Fruit fly (Drosophila melanogaster) whole organism, pupa: ENCODE measurements around the gene Eig71Ej.
A peak's percentile ranks its signal among the peaks of the same experiment; 100 is the strongest.

Experiments
- CG10348 ChIP-seq: fragments of 200-800 bp; sonication (Bioruptor generic); IDR thresholded peaks from 2 replicates; pipeline ENCODE4 v1.3.6; 2022; ENCODE audit warnings: missing biosample characterization, missing genetic modification characterization
- CG12605 ChIP-seq: fragments of 200-800 bp; sonication (Bioruptor generic); IDR thresholded peaks from 2 replicates; pipeline ENCODE4 v1.3.6; 2022; ENCODE audit warnings: missing biosample characterization, missing genetic modification characterization
- CG13204 ChIP-seq: fragments of 200-800 bp; sonication (Bioruptor generic); optimal IDR thresholded peaks from 2 replicates; lab custom pipeline; 2018; ENCODE audit warnings: missing biosample characterization, mild to moderate bottlenecking, missing genetic modification characterization, moderate library complexity
- CG14655 ChIP-seq: fragments of 200-800 bp; sonication (Bioruptor generic); optimal IDR thresholded peaks from 3 replicates; lab custom pipeline; 2017; ENCODE audit warnings: mild to moderate bottlenecking, missing biosample characterization, missing genetic modification reagents, missing genetic modification characterization
- CG15710 ChIP-seq: fragments of 200-800 bp; sonication (Bioruptor generic); optimal IDR thresholded peaks from 2 replicates; lab custom pipeline; 2018; ENCODE audit warnings: missing biosample characterization, mild to moderate bottlenecking, missing genetic modification characterization, moderate library complexity
- CG17806 ChIP-seq: fragments of 200-800 bp; sonication (Bioruptor generic); optimal IDR thresholded peaks from 2 replicates; lab custom pipeline; 2018; ENCODE audit warnings: missing biosample characterization, mild to moderate bottlenecking, missing genetic modification characterization, moderate library complexity
- CG32121 ChIP-seq: fragments of 200-800 bp; sonication (Bioruptor generic); IDR thresholded peaks from 2 replicates; pipeline ENCODE4 v1.3.6; 2022; ENCODE audit warnings: missing biosample characterization, missing genetic modification characterization
- CG34367 ChIP-seq: fragments of 200-800 bp; sonication (Bioruptor generic); optimal IDR thresholded peaks from 2 replicates; lab custom pipeline; 2018; ENCODE audit warnings: missing biosample characterization, mild to moderate bottlenecking, missing genetic modification characterization
- CG4496 ChIP-seq: fragments of 200-800 bp; sonication (Bioruptor generic); IDR thresholded peaks from 3 replicates; pipeline ENCODE4 v1.3.6; 2022; ENCODE audit warnings: missing biosample characterization, missing genetic modification characterization
- CG8159 ChIP-seq: fragments of 200-800 bp; sonication (Bioruptor generic); optimal IDR thresholded peaks from 3 replicates; lab custom pipeline; 2018; ENCODE audit warnings: missing biosample characterization, mild to moderate bottlenecking, missing genetic modification characterization, moderate library complexity
- CG8301 ChIP-seq: fragments of 200-800 bp; sonication (Bioruptor generic); optimal IDR thresholded peaks from 2 replicates; lab custom pipeline; 2018; ENCODE audit warnings: missing biosample characterization, mild to moderate bottlenecking, missing genetic modification characterization
- CG9948 ChIP-seq: fragments of 200-800 bp; sonication (Bioruptor generic); optimal IDR thresholded peaks from 2 replicates; lab custom pipeline; 2018; ENCODE audit warnings: missing biosample characterization, mild to moderate bottlenecking, missing genetic modification characterization, moderate library complexity
- D1 ChIP-seq: fragments of 200-800 bp; sonication (Bioruptor generic); optimal IDR thresholded peaks from 2 replicates; lab custom pipeline; 2018; ENCODE audit warnings: missing biosample characterization, mild to moderate bottlenecking, missing genetic modification characterization, moderate library complexity
- EcR ChIP-seq: fragments of 200-800 bp; sonication (Bioruptor generic); optimal IDR thresholded peaks from 3 replicates; lab custom pipeline; 2019; ENCODE audit warnings: missing biosample characterization, missing genetic modification characterization, mild to moderate bottlenecking, moderate library complexity, missing genetic modification reagents
- Ets98B ChIP-seq: fragments of 200-800 bp; sonication (Bioruptor generic); IDR thresholded peaks from 2 replicates; pipeline ENCODE4 v1.3.6; 2022; ENCODE audit warnings: missing biosample characterization, missing genetic modification characterization
- Pif1A ChIP-seq: fragments of 200-800 bp; sonication (Bioruptor generic); optimal IDR thresholded peaks from 3 replicates; lab custom pipeline; 2016; ENCODE audit warnings: missing biosample characterization, missing genetic modification characterization
- Pif1B ChIP-seq: fragments of 200-800 bp; sonication (Bioruptor generic); optimal IDR thresholded peaks from 3 replicates; lab custom pipeline; 2016; ENCODE audit warnings: missing biosample characterization, missing genetic modification characterization
- Snoo ChIP-seq: fragments of 200-800 bp; sonication (Bioruptor generic); optimal IDR thresholded peaks from 3 replicates; lab custom pipeline; 2017; ENCODE audit warnings: missing biosample characterization, mild to moderate bottlenecking, missing genetic modification characterization, inconsistent platforms
- fd96Ca ChIP-seq: fragments of 200-800 bp; sonication (Bioruptor generic); IDR thresholded peaks from 3 replicates; pipeline ENCODE4 v1.3.6; 2022; ENCODE audit warnings: missing biosample characterization, missing genetic modification characterization
- gl ChIP-seq: fragments of 200-800 bp; sonication (Bioruptor generic); optimal IDR thresholded peaks from 2 replicates; lab custom pipeline; 2018; ENCODE audit warnings: missing biosample characterization, mild to moderate bottlenecking, missing genetic modification characterization
- rn ChIP-seq: fragments of 200-800 bp; sonication (Bioruptor generic); IDR thresholded peaks from 2 replicates; pipeline ENCODE4 v1.3.6; 2022; ENCODE audit warnings: missing biosample characterization, missing genetic modification characterization

Eig71Ej gene

dm6 chr3L:15695195-15695594, 34.4 kb upstream of the Eig71Ej start:
- TF ChIP-seq CG4496 (0 out of 3 replicates have a peak, but pooled peaks have one; percentile 48), CG32121 (no peak)
- TF ChIP-seq, all 21 proteins: peak for 1

- TF ChIP-seq EcR (no peak), Snoo (tag; lab: Kevin White, UChicago) (no peak), fd96Ca (no peak), CG34367 (tag; lab: Kevin White, UChicago) (no peak), Pif1A (GFP tag; lab: Kevin White, UChicago) (no peak), Ets98B (GFP tag; lab: Robert Waterston, UW) (no peak), CG17806 (tag; lab: Kevin White, UChicago) (no peak), CG4496 (no peak), Pif1B (GFP tag; lab: Kevin White, UChicago) (no peak), CG13204 (GFP tag; lab: Kevin White, UChicago) (no peak), CG14655 (no peak), CG9948 (tag; lab: Kevin White, UChicago) (no peak), CG32121 (no peak), CG12605 (GFP tag; lab: Robert Waterston, UW) (no peak), CG8301 (tag; lab: Kevin White, UChicago) (no peak), rn (no peak), CG8159 (tag; lab: Kevin White, UChicago) (no peak), gl (tag; lab: Kevin White, UChicago) (no peak), CG15710 (tag; lab: Kevin White, UChicago) (no peak), CG10348 (GFP tag; lab: Robert Waterston, UW) (no peak)
Measured at dm6 chr3L:15694406-15694805, 33.6 kb upstream of the Eig71Ej start.

- TF ChIP-seq CG17806 (tag; lab: Kevin White, UChicago) (peak; percentile 32), CG34367 (tag; lab: Kevin White, UChicago) (peak; percentile 9), Ets98B (GFP tag; lab: Robert Waterston, UW) (no peak), D1 (tag; lab: Kevin White, UChicago) (no peak), Pif1B (GFP tag; lab: Kevin White, UChicago) (peak; percentile 25), CG9948 (tag; lab: Kevin White, UChicago) (peak; percentile 48), CG8159 (tag; lab: Kevin White, UChicago) (peak; percentile 59), CG4496 (no peak), rn (no peak), CG32121 (no peak), CG13204 (GFP tag; lab: Kevin White, UChicago) (no peak), CG12605 (GFP tag; lab: Robert Waterston, UW) (no peak), CG15710 (tag; lab: Kevin White, UChicago) (peak; percentile 20), fd96Ca (no peak), CG14655 (peak; percentile 57), Pif1A (GFP tag; lab: Kevin White, UChicago) (no peak), Snoo (tag; lab: Kevin White, UChicago) (peak; percentile 4), CG8301 (tag; lab: Kevin White, UChicago) (no peak), EcR (no peak), CG10348 (GFP tag; lab: Robert Waterston, UW) (no peak), gl (tag; lab: Kevin White, UChicago) (no peak)
Measured at dm6 chr3L:15692794-15693532, 32.1 kb upstream of the Eig71Ej start.

dm6 chr3L:15692388-15692787, 31.6 kb upstream of the Eig71Ej start:
- TF ChIP-seq EcR (no peak), D1 (tag; lab: Kevin White, UChicago) (no peak), CG32121 (no peak), CG14655 (no peak), Pif1A (GFP tag; lab: Kevin White, UChicago) (no peak), CG10348 (GFP tag; lab: Robert Waterston, UW) (no peak), rn (no peak), CG4496 (no peak), CG8301 (tag; lab: Kevin White, UChicago) (no peak), CG9948 (tag; lab: Kevin White, UChicago) (no peak), Ets98B (GFP tag; lab: Robert Waterston, UW) (no peak), CG15710 (tag; lab: Kevin White, UChicago) (no peak), gl (tag; lab: Kevin White, UChicago) (no peak)
- TF ChIP-seq, all 21 proteins: peak for 0

- TF ChIP-seq Pif1B (GFP tag; lab: Kevin White, UChicago), result no peak
- TF ChIP-seq CG15710 (tag; lab: Kevin White, UChicago), result no peak
- TF ChIP-seq Ets98B (GFP tag; lab: Robert Waterston, UW), result no peak
- no peak for TF ChIP-seq Pif1A (GFP tag; lab: Kevin White, UChicago)
- TF ChIP-seq CG34367 (tag; lab: Kevin White, UChicago), result no peak
- TF ChIP-seq CG4496, result no peak
- TF ChIP-seq CG14655, result no peak
- TF ChIP-seq CG10348 (GFP tag; lab: Robert Waterston, UW), result no peak
- TF ChIP-seq CG13204 (GFP tag; lab: Kevin White, UChicago), result no peak
- TF ChIP-seq Snoo (tag; lab: Kevin White, UChicago), result no peak
- TF ChIP-seq CG12605 (GFP tag; lab: Robert Waterston, UW), result no peak
- no peak for TF ChIP-seq fd96Ca
- TF ChIP-seq CG9948 (tag; lab: Kevin White, UChicago), result no peak
- TF ChIP-seq CG17806 (tag; lab: Kevin White, UChicago), result no peak
- TF ChIP-seq D1 (tag; lab: Kevin White, UChicago), result no peak
- no peak for TF ChIP-seq rn
Measured at dm6 chr3L:15691968-15692367, 31.2 kb upstream of the Eig71Ej start, which contains the start of gene CG34451. TSS of gene CG34451 (minus strand) at chr3L:15692068.
